Fruit fly (Drosophila melanogaster) S2 (cell line): ENCODE data around the gene CG13010.

ENCODE experiments used
- CG8478 ChIP-seq: fragments of >200 bp; optimal IDR thresholded peaks from 2 replicates; lab custom pipeline; 2018
- CTCF ChIP-seq, 2 experiments: fragments of >200 bp; optimal IDR thresholded peaks; 2 replicates each; lab custom pipeline; 2018

DNA sequence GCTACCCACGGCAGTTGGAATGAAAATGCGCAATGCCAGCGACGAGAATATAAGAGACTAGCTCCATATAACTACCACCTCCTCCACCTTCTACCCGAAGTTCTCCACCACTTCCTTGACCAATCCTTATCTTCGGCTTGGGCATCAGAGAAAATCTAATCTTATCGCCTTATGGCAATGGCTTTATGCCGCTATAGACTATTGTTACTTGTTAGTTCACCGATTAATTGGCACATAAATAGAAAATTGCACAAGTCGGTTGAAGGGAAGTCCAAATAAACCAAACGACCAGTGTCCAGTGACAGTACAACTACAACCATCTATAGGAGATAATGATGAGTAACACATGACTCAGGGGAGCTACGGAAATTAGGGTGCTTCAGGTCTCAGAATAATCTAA, 23.2 kb upstream of the CG13010 start, which contains the start of gene sphe:
- no peak for TF ChIP-seq CG8478 (lab: Kevin White, UChicago)
- no peak for TF ChIP-seq CTCF (optimal IDR thresholded peaks at IDR 0.05; lab: Kevin White, UChicago)
